2 worm cellular contexts compared by ENCODE assay signal in the genomic region with DNA sequence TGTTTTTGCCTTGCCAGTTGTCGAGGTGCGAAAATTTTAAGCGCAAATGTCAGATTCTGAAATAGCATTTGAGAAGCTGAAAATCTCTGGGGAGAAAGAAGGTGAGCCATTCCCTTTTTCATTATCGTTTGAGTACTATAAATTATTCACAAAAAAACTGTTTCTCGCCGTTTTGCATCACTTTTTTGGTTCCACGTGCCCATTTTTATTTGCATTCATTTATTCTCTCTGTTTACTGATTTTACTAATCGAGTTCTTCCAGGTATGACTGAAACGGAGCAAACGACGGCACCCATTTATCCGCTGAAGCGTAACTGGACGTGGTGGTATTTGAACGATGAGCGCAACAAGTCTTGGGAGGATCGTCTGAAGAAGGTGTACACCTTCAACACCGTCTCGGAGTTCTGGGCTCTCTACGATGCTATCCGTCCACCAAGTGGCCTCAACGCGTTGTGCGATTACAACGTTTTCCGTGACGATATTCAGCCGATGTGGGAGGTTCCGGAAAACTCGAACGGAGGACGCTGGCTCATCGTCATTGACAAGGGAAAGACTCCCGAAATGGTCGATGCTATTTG.
TF ChIP-seq lines count a peak whose summit lies in the region.

No protein-coding gene starts in this region.

TF ChIP-seq in whole organism, L4 larva, 104 proteins besides CTCF, POLR2A, EP300 and RAD21:
- peak; percentile 67; the same call in 1 of the 2 replicates for TF ChIP-seq Y105C5A.15 (GFP tag; IDR thresholded peaks at IDR 0.05; lab: Robert Waterston, UW)
- TF ChIP-seq dmd-8 (GFP tag; IDR thresholded peaks at IDR 0.05; lab: Robert Waterston, UW) = 0 out of 2 replicates have a peak, but pooled peaks have one; percentile 14
- TF ChIP-seq ceh-32 (tag; optimal IDR thresholded peaks at IDR 0.05; lab: Kevin White, UChicago; ENCODE audit: poor library complexity) = no peak
- 0 out of 2 replicates have a peak, but pooled peaks have one; percentile 4 for TF ChIP-seq set-16 (GFP tag; IDR thresholded peaks at IDR 0.05; lab: Robert Waterston, UW)
- no peak for TF ChIP-seq zip-11 (GFP tag; IDR thresholded peaks at IDR 0.05; lab: Robert Waterston, UW)
- TF ChIP-seq snpc-1.2 (GFP tag; IDR thresholded peaks at IDR 0.05; lab: Robert Waterston, UW) = peak; percentile 14; the same call in 1 of the 2 replicates
- TF ChIP-seq mdl-1 (tag; optimal IDR thresholded peaks at IDR 0.05; lab: Kevin White, UChicago) = no peak
- peak; percentile 61 for TF ChIP-seq aha-1 (tag; lab: Kevin White, UChicago)

TF ChIP-seq in whole organism, young adult, 124 proteins besides CTCF, POLR2A, EP300 and RAD21:
- TF ChIP-seq ceh-58 (GFP tag; IDR thresholded peaks at IDR 0.05; lab: Robert Waterston, UW) (no peak), lin-54 (GFP tag; optimal IDR thresholded peaks at IDR 0.05; lab: Kevin White, UChicago) (no peak), egl-18 (GFP tag; IDR thresholded peaks at IDR 0.05; lab: Robert Waterston, UW) (no peak), efl-1 (GFP tag; optimal IDR thresholded peaks at IDR 0.05; lab: Kevin White, UChicago) (no peak), rcor-1 (GFP tag; IDR thresholded peaks at IDR 0.05; lab: Robert Waterston, UW) (no peak), lin-35 (GFP tag; optimal IDR thresholded peaks at IDR 0.05; lab: Kevin White, UChicago) (no peak), ztf-28 (GFP tag; IDR thresholded peaks at IDR 0.05; lab: Robert Waterston, UW) (no peak), Y53G8AR.9 (GFP tag; conservative IDR thresholded peaks at IDR 0.05; lab: Robert Waterston, UW) (no peak), repo-1 (tag; optimal IDR thresholded peaks at IDR 0.05; lab: Kevin White, UChicago) (no peak), ztf-3 (GFP tag; optimal IDR thresholded peaks at IDR 0.05; lab: Kevin White, UChicago) (no peak), bed-1 (GFP tag; IDR thresholded peaks at IDR 0.05; lab: Robert Waterston, UW) (no peak), F23B12.7 (tag; optimal IDR thresholded peaks at IDR 0.05; lab: Kevin White, UChicago; ENCODE audit: insufficient read depth) (no peak), fkh-3 (tag; optimal IDR thresholded peaks at IDR 0.05; lab: Kevin White, UChicago) (no peak), dpff-1 (tag; optimal IDR thresholded peaks at IDR 0.05; lab: Kevin White, UChicago) (no peak), hsf-1 (GFP tag; IDR thresholded peaks at IDR 0.05; lab: Robert Waterston, UW) (0 out of 2 replicates have a peak, but pooled peaks have one; percentile 9), unc-130 (GFP tag; optimal IDR thresholded peaks at IDR 0.05; lab: Kevin White, UChicago) (no peak), F57A8.1 (GFP tag; optimal IDR thresholded peaks at IDR 0.05; lab: Kevin White, UChicago) (no peak), B0336.3 (GFP tag; IDR thresholded peaks at IDR 0.05; lab: Robert Waterston, UW) (peak; percentile 60), die-1 (tag; optimal IDR thresholded peaks at IDR 0.05; lab: Kevin White, UChicago) (no peak), ceh-40 (GFP tag; IDR thresholded peaks at IDR 0.05; lab: Robert Waterston, UW) (no peak), rpc-1 (optimal IDR thresholded peaks at IDR 0.05; lab: Kevin White, UChicago) (no peak), rpc-1 (tag; optimal IDR thresholded peaks at IDR 0.05; lab: Kevin White, UChicago) (no peak), akir-1 (GFP tag; optimal IDR thresholded peaks at IDR 0.05; lab: Kevin White, UChicago) (no peak), C06A6.2 (GFP tag; conservative IDR thresholded peaks at IDR 0.05; lab: Robert Waterston, UW) (no peak), dox-1 (GFP tag; IDR thresholded peaks at IDR 0.05; lab: Robert Waterston, UW) (no peak), sea-2 (GFP tag; IDR thresholded peaks at IDR 0.05; lab: Robert Waterston, UW) (no peak), gei-17 (GFP tag; optimal IDR thresholded peaks at IDR 0.05; lab: Kevin White, UChicago) (no peak), pbrm-1 (GFP tag; IDR thresholded peaks at IDR 0.05; lab: Robert Waterston, UW) (0 out of 2 replicates have a peak, but pooled peaks have one; percentile 21), cebp-1 (GFP tag; IDR thresholded peaks at IDR 0.05; lab: Robert Waterston, UW) (no peak), cebp-1 (tag; optimal IDR thresholded peaks at IDR 0.05; lab: Kevin White, UChicago) (peak; percentile 1), ztf-6 (GFP tag; IDR thresholded peaks at IDR 0.05; lab: Robert Waterston, UW) (no peak), madf-8 (GFP tag; conservative IDR thresholded peaks at IDR 0.05; lab: Robert Waterston, UW) (no peak), ccch-3 (GFP tag; optimal IDR thresholded peaks at IDR 0.05; lab: Kevin White, UChicago) (no peak), lin-26 (GFP tag; IDR thresholded peaks at IDR 0.05; lab: Robert Waterston, UW) (peak; percentile 56; the same call in 1 of the 2 replicates), hmg-20 (GFP tag; IDR thresholded peaks at IDR 0.05; lab: Robert Waterston, UW) (no peak), ceh-27 (GFP tag; optimal IDR thresholded peaks at IDR 0.05; lab: Kevin White, UChicago) (no peak), ets-4 (GFP tag; optimal IDR thresholded peaks at IDR 0.05; lab: Kevin White, UChicago) (no peak), nhr-27 (tag; optimal IDR thresholded peaks at IDR 0.05; lab: Kevin White, UChicago) (no peak), somi-1 (GFP tag; optimal IDR thresholded peaks at IDR 0.05; lab: Kevin White, UChicago) (no peak), xnd-1 (tag; optimal IDR thresholded peaks at IDR 0.05; lab: Kevin White, UChicago) (no peak), ama-1 (optimal IDR thresholded peaks at IDR 0.05; lab: Kevin White, UChicago) (no peak), ama-1 (GFP tag; optimal IDR thresholded peaks at IDR 0.05; lab: Kevin White, UChicago) (no peak), B0035.1 (tag; optimal IDR thresholded peaks at IDR 0.05; lab: Kevin White, UChicago) (no peak), tbx-9 (tag; optimal IDR thresholded peaks at IDR 0.05; lab: Kevin White, UChicago; ENCODE audit: borderline replicate concordance) (no peak), atf-7 (tag; optimal IDR thresholded peaks at IDR 0.05; lab: Kevin White, UChicago) (no peak), ceh-91 (GFP tag; IDR thresholded peaks at IDR 0.05; lab: Robert Waterston, UW) (no peak), ceh-100 (GFP tag; IDR thresholded peaks at IDR 0.05; lab: Robert Waterston, UW) (no peak), bed-2 (GFP tag; IDR thresholded peaks at IDR 0.05; lab: Robert Waterston, UW) (no peak), hrde-1 (tag; optimal IDR thresholded peaks at IDR 0.05; lab: Kevin White, UChicago; ENCODE audit: borderline replicate concordance) (peak; percentile 26), T07F8.4 (tag; optimal IDR thresholded peaks at IDR 0.05; lab: Kevin White, UChicago) (no peak), ekl-4 (GFP tag; IDR thresholded peaks at IDR 0.05; lab: Robert Waterston, UW) (peak; percentile 66; the same call in 1 of the 2 replicates), lin-40 (tag; optimal IDR thresholded peaks at IDR 0.05; lab: Kevin White, UChicago) (no peak), Y53F4B.3 (GFP tag; IDR thresholded peaks at IDR 0.05; lab: Robert Waterston, UW) (no peak), nhr-90 (tag; optimal IDR thresholded peaks at IDR 0.05; lab: Kevin White, UChicago) (no peak), lsy-27 (tag; optimal IDR thresholded peaks at IDR 0.05; lab: Kevin White, UChicago; ENCODE audit: borderline replicate concordance, insufficient read depth) (no peak), attf-3 (GFP tag; conservative IDR thresholded peaks at IDR 0.05; lab: Robert Waterston, UW) (no peak), aptf-2 (GFP tag; conservative IDR thresholded peaks at IDR 0.05; lab: Robert Waterston, UW) (no peak), ztf-22 (GFP tag; optimal IDR thresholded peaks at IDR 0.05; lab: Kevin White, UChicago) (no peak), ztf-18 (tag; optimal IDR thresholded peaks at IDR 0.05; lab: Kevin White, UChicago) (peak; percentile 56), aptf-3 (GFP tag; IDR thresholded peaks at IDR 0.05; lab: Robert Waterston, UW) (no peak), cebp-2 (GFP tag; IDR thresholded peaks at IDR 0.05; lab: Robert Waterston, UW) (no peak), hlh-12 (tag; optimal IDR thresholded peaks at IDR 0.05; lab: Kevin White, UChicago) (no peak), nhr-80 (tag; optimal IDR thresholded peaks at IDR 0.05; lab: Kevin White, UChicago) (no peak), hmg-1.2 (GFP tag; IDR thresholded peaks at IDR 0.05; lab: Robert Waterston, UW) (no peak), ztf-26 (tag; optimal IDR thresholded peaks at IDR 0.05; lab: Kevin White, UChicago) (no peak), athp-1 (tag; optimal IDR thresholded peaks at IDR 0.05; lab: Kevin White, UChicago) (peak; percentile 34), T26A5.8 (tag; optimal IDR thresholded peaks at IDR 0.05; lab: Kevin White, UChicago) (peak; percentile 35), F10E7.11 (tag; optimal IDR thresholded peaks at IDR 0.05; lab: Kevin White, UChicago) (no peak), egl-44 (GFP tag; IDR thresholded peaks at IDR 0.05; lab: Robert Waterston, UW) (0 out of 2 replicates have a peak, but pooled peaks have one; percentile 34), mes-4 (tag; optimal IDR thresholded peaks at IDR 0.05; lab: Kevin White, UChicago) (no peak), Y95B8A.8 (GFP tag; IDR thresholded peaks at IDR 0.05; lab: Robert Waterston, UW) (no peak), Y67H2A.10 (GFP tag; conservative IDR thresholded peaks at IDR 0.05; lab: Robert Waterston, UW) (no peak), nhr-179 (tag; optimal IDR thresholded peaks at IDR 0.05; lab: Kevin White, UChicago) (no peak)
